Fruit fly (Drosophila melanogaster) whole organism, prepupa: ENCODE results near the gene Jon65Ai.

Experiments used
- Blimp-1 ChIP-seq: fragments of 200-800 bp; sonication (Bioruptor generic); optimal IDR thresholded peaks from 3 replicates; lab custom pipeline; 2017; ENCODE audit warnings: missing biosample characterization, missing genetic modification characterization, mild to moderate bottlenecking, moderate library complexity, missing genetic modification reagents
- CG10631 ChIP-seq: fragments of 200-800 bp; sonication (Bioruptor generic); optimal IDR thresholded peaks from 2 replicates; lab custom pipeline; 2016; ENCODE audit warnings: missing biosample characterization, missing genetic modification characterization
- CG10669 ChIP-seq: fragments of 200-800 bp; sonication (Bioruptor generic); optimal IDR thresholded peaks from 3 replicates; lab custom pipeline; 2018; ENCODE audit warnings: missing biosample characterization, mild to moderate bottlenecking, missing genetic modification characterization, moderate library complexity
- CG11294 ChIP-seq: fragments of 200-800 bp; sonication (Bioruptor generic); IDR thresholded peaks from 2 replicates; pipeline ENCODE4 v1.3.6; 2022; ENCODE audit warnings: missing biosample characterization, missing genetic modification characterization
- CG1621 ChIP-seq: fragments of 200-800 bp; sonication (Bioruptor generic); optimal IDR thresholded peaks from 3 replicates; lab custom pipeline; 2018; ENCODE audit warnings: missing biosample characterization, mild to moderate bottlenecking, missing genetic modification characterization
- CG16779 ChIP-seq: fragments of 200-800 bp; sonication (Bioruptor generic); optimal IDR thresholded peaks from 3 replicates; lab custom pipeline; 2017; ENCODE audit warnings: missing biosample characterization, mild to moderate bottlenecking, missing genetic modification characterization
- CG3032 ChIP-seq: fragments of 200-800 bp; optimal IDR thresholded peaks from 2 replicates; lab custom pipeline; 2019; ENCODE audit warnings: missing biosample characterization, mild to moderate bottlenecking, missing genetic modification characterization, moderate library complexity
- CG31627 ChIP-seq: fragments of 200-800 bp; sonication (Bioruptor generic); optimal IDR thresholded peaks from 3 replicates; lab custom pipeline; 2016; ENCODE audit warnings: missing biosample characterization, missing genetic modification characterization
- CG32006 ChIP-seq: fragments of 200-800 bp; sonication (Bioruptor generic); optimal IDR thresholded peaks from 3 replicates; lab custom pipeline; 2017; ENCODE audit warnings: missing biosample characterization, mild to moderate bottlenecking, missing genetic modification characterization
- CG34406 ChIP-seq: fragments of 200-800 bp; sonication (Bioruptor generic); optimal IDR thresholded peaks from 3 replicates; lab custom pipeline; 2016; ENCODE audit warnings: missing biosample characterization, missing genetic modification characterization
- CG3919 ChIP-seq: fragments of 200-800 bp; sonication (Bioruptor generic); optimal IDR thresholded peaks from 3 replicates; lab custom pipeline; 2016; ENCODE audit warnings: missing biosample characterization, missing genetic modification characterization
- CG6792 ChIP-seq: fragments of 200-800 bp; sonication (Bioruptor generic); optimal IDR thresholded peaks from 3 replicates; lab custom pipeline; 2016; ENCODE audit warnings: missing biosample characterization, missing genetic modification characterization
- CG6808 ChIP-seq: fragments of 200-800 bp; sonication (Bioruptor generic); optimal IDR thresholded peaks from 3 replicates; lab custom pipeline; 2017; ENCODE audit warnings: missing biosample characterization, missing genetic modification characterization, mild to moderate bottlenecking, moderate library complexity, missing genetic modification reagents
- CG8319 ChIP-seq: fragments of 200-800 bp; sonication (Bioruptor generic); optimal IDR thresholded peaks from 3 replicates; lab custom pipeline; 2016; ENCODE audit warnings: missing biosample characterization, missing genetic modification characterization
- CG8632 ChIP-seq: fragments of 200-800 bp; sonication (Bioruptor generic); optimal IDR thresholded peaks from 3 replicates; lab custom pipeline; 2016; ENCODE audit warnings: missing biosample characterization, missing genetic modification characterization
- CG9139 ChIP-seq: fragments of 200-800 bp; sonication (Bioruptor generic); optimal IDR thresholded peaks from 3 replicates; lab custom pipeline; 2017; ENCODE audit warnings: missing biosample characterization, mild to moderate bottlenecking, missing genetic modification characterization
- Eip78C ChIP-seq: fragments of 200-800 bp; sonication (Bioruptor generic); peaks from one replicate; lab custom pipeline; 2016; ENCODE audit warnings: missing biosample characterization, missing genetic modification characterization
- Ets21C ChIP-seq: fragments of 200-800 bp; sonication (Bioruptor generic); optimal IDR thresholded peaks from 3 replicates; lab custom pipeline; 2016; ENCODE audit warnings: missing biosample characterization, missing genetic modification characterization
- Ets96B ChIP-seq: fragments of 200-800 bp; optimal IDR thresholded peaks from 2 replicates; lab custom pipeline; 2019; ENCODE audit warnings: missing biosample characterization, mild to moderate bottlenecking, missing genetic modification characterization, moderate library complexity
- Hr38 ChIP-seq: sonication (Bioruptor generic); optimal IDR thresholded peaks from 2 replicates; lab custom pipeline; 2016; ENCODE audit warnings: missing biosample characterization, missing genetic modification characterization
- Hr39 ChIP-seq: fragments of 200-800 bp; sonication (Bioruptor generic); optimal IDR thresholded peaks from 2 replicates; lab custom pipeline; 2016; ENCODE audit warnings: missing biosample characterization, missing genetic modification characterization
- Hr4 ChIP-seq: fragments of 200-800 bp; sonication (Bioruptor generic); optimal IDR thresholded peaks from 3 replicates; lab custom pipeline; 2016; ENCODE audit warnings: missing biosample characterization, missing genetic modification characterization
- Lpt ChIP-seq: fragments of 200-800 bp; sonication (Bioruptor generic); optimal IDR thresholded peaks from 3 replicates; lab custom pipeline; 2016; ENCODE audit warnings: missing biosample characterization, missing genetic modification characterization
- Met ChIP-seq: fragments of 200-800 bp; sonication (Bioruptor generic); optimal IDR thresholded peaks from 3 replicates; lab custom pipeline; 2016; ENCODE audit warnings: missing biosample characterization, missing genetic modification characterization
- OdsH ChIP-seq: fragments of 200-800 bp; sonication (Bioruptor generic); optimal IDR thresholded peaks from 3 replicates; lab custom pipeline; 2016; ENCODE audit warnings: missing biosample characterization, missing genetic modification characterization
- Smox ChIP-seq: fragments of 200-800 bp; sonication (Bioruptor generic); optimal IDR thresholded peaks from 3 replicates; lab custom pipeline; 2016; ENCODE audit warnings: missing biosample characterization, missing genetic modification characterization
- Sox102F ChIP-seq: fragments of 200-800 bp; sonication (Bioruptor generic); optimal IDR thresholded peaks from 2 replicates; lab custom pipeline; 2016; ENCODE audit warnings: missing biosample characterization, mild to moderate bottlenecking, missing genetic modification characterization
- Sox14 ChIP-seq: fragments of 200-800 bp; sonication (Bioruptor generic); optimal IDR thresholded peaks from 3 replicates; lab custom pipeline; 2016; ENCODE audit warnings: missing biosample characterization, missing genetic modification characterization
- achi ChIP-seq: fragments of 200-800 bp; sonication (Bioruptor generic); optimal IDR thresholded peaks from 3 replicates; lab custom pipeline; 2016; ENCODE audit warnings: missing biosample characterization, missing genetic modification characterization
- acj6 ChIP-seq: fragments of 200-800 bp; sonication (Bioruptor generic); optimal IDR thresholded peaks from 3 replicates; lab custom pipeline; 2016; ENCODE audit warnings: missing biosample characterization, missing genetic modification characterization
- cyc ChIP-seq: fragments of 200-800 bp; sonication (Bioruptor generic); optimal IDR thresholded peaks from 3 replicates; lab custom pipeline; 2016; ENCODE audit warnings: missing biosample characterization, missing genetic modification characterization
- dac ChIP-seq: fragments of 200-800 bp; sonication (Bioruptor generic); optimal IDR thresholded peaks from 2 replicates; lab custom pipeline; 2017; ENCODE audit warnings: missing biosample characterization, mild to moderate bottlenecking, missing genetic modification characterization
- eg ChIP-seq: fragments of 200-800 bp; sonication (Bioruptor generic); IDR thresholded peaks from 3 replicates; pipeline ENCODE4 v1.3.6; 2022; ENCODE audit warnings: missing biosample characterization, missing genetic modification characterization
- esn ChIP-seq: fragments of 200-800 bp; sonication (Bioruptor generic); optimal IDR thresholded peaks from 2 replicates; lab custom pipeline; 2016; ENCODE audit warnings: missing biosample characterization, mild to moderate bottlenecking, missing genetic modification characterization, moderate library complexity
- fd59A ChIP-seq: fragments of 200-800 bp; sonication (Bioruptor generic); optimal IDR thresholded peaks from 2 replicates; lab custom pipeline; 2017; ENCODE audit warnings: missing biosample characterization, mild to moderate bottlenecking, missing genetic modification characterization, missing genetic modification reagents
- fkh ChIP-seq: fragments of 200-800 bp; sonication (Bioruptor generic); optimal IDR thresholded peaks from 3 replicates; lab custom pipeline; 2017; ENCODE audit warnings: missing biosample characterization, mild to moderate bottlenecking, missing genetic modification characterization, moderate library complexity
- lz ChIP-seq: fragments of 200-800 bp; sonication (Bioruptor generic); optimal IDR thresholded peaks from 3 replicates; lab custom pipeline; 2016; ENCODE audit warnings: missing biosample characterization, missing genetic modification characterization
- pdm3 ChIP-seq: fragments of 200-800 bp; sonication (Bioruptor generic); optimal IDR thresholded peaks from 3 replicates; lab custom pipeline; 2016; ENCODE audit warnings: missing biosample characterization, missing genetic modification characterization
- salr ChIP-seq, 2 experiments: fragments of 200-800 bp; sonication (Bioruptor generic); optimal IDR thresholded peaks; 3 replicates each; lab custom pipeline; 2016 to 2018; ENCODE audit warnings: missing biosample characterization in 2 of 2, missing genetic modification characterization in 2 of 2, mild to moderate bottlenecking in 1 of 2
- ss ChIP-seq, 2 experiments: fragments of 200-800 bp; sonication (Bioruptor generic); optimal IDR thresholded peaks; 2 replicates in 1 of 2; 3 replicates in 1 of 2; lab custom pipeline; 2017 to 2018; ENCODE audit warnings: mild to moderate bottlenecking in 2 of 2, missing biosample characterization in 2 of 2, missing genetic modification characterization in 2 of 2, moderate library complexity in 1 of 2
- svp ChIP-seq: fragments of 200-800 bp; sonication (Bioruptor generic); peaks from one replicate; lab custom pipeline; 2016; ENCODE audit warnings: missing biosample characterization, missing genetic modification characterization
- vri ChIP-seq: fragments of 200-800 bp; sonication (Bioruptor generic); optimal IDR thresholded peaks from 3 replicates; lab custom pipeline; 2016; ENCODE audit warnings: missing biosample characterization, mild to moderate bottlenecking, missing genetic modification characterization

Gene Jon65Ai

dm6 chr3L:6084446-6084845, 30.2 kb upstream of the Jon65Ai start (continued):
- peak; percentile 14 for TF ChIP-seq CG3919
- peak; percentile 72 for TF ChIP-seq CG32006 (GFP tag; lab: Kevin White, UChicago)
- TF ChIP-seq Sox102F (GFP tag; lab: Kevin White, UChicago): no peak
- peak; percentile 46 for TF ChIP-seq pdm3 (GFP tag; lab: Kevin White, UChicago)
- peak; percentile 46 for TF ChIP-seq acj6

dm6 chr3L:6082561-6082960, 28.3 kb upstream of the Jon65Ai start, which contains the start of gene CG13293:
Gene CG13293 (plus strand): TSS chr3L:6082883.
- TF ChIP-seq Hr4: no peak
- TF ChIP-seq achi (GFP tag; lab: Kevin White, UChicago): peak; percentile 88

- TF ChIP-seq CG10631 (GFP tag; lab: Kevin White, UChicago): no peak
- TF ChIP-seq Hr38 (GFP tag; lab: Kevin White, UChicago): no peak
- peak; percentile 19 for TF ChIP-seq Eip78C (GFP tag; lab: Kevin White, UChicago)
- TF ChIP-seq Lpt (GFP tag; lab: Kevin White, UChicago): no peak
- peak; percentile 10 for TF ChIP-seq svp (GFP tag; lab: Kevin White, UChicago)
- TF ChIP-seq Met (GFP tag; lab: Kevin White, UChicago): no peak
- TF ChIP-seq fkh (GFP tag; lab: Kevin White, UChicago): no peak
- no peak for TF ChIP-seq eg
- TF ChIP-seq ss (GFP tag; optimal IDR thresholded peaks at IDR 0.05; lab: Kevin White, UChicago): no peak
- TF ChIP-seq OdsH (GFP tag; lab: Kevin White, UChicago): no peak
Observed at dm6 chr3L:6076429-6076828, 22.2 kb upstream of the Jon65Ai start, which contains the start of gene ssp6. Gene ssp6 (plus strand): TSS chr3L:6076722.

dm6 chr3L:6074975-6075692, 20.9 kb upstream of the Jon65Ai start, which contains the start of the genes CG13295 and CG6610:
Gene CG13295 (minus strand): TSS chr3L:6075245.
Gene CG6610 (plus strand): TSS chr3L:6075536.
- TF ChIP-seq CG6808 (peak; percentile 23), CG6792 (GFP tag; lab: Kevin White, UChicago) (peak; percentile 6), CG31627 (peak; percentile 69), svp (GFP tag; lab: Kevin White, UChicago) (no peak), fkh (GFP tag; lab: Kevin White, UChicago) (peak; percentile 84), CG34406 (GFP tag; lab: Kevin White, UChicago) (no peak), salr (GFP tag; optimal IDR thresholded peaks at IDR 0.05; lab: Kevin White, UChicago) (peak in 1 of 2 experiments; percentile 3), Ets21C (peak; percentile 59), Sox14 (GFP tag; lab: Kevin White, UChicago) (peak; percentile 77), CG10631 (GFP tag; lab: Kevin White, UChicago) (peak; percentile 57), vri (GFP tag; lab: Kevin White, UChicago) (peak; percentile 44), fd59A (GFP tag; lab: Kevin White, UChicago) (peak; percentile 22), CG11294 (GFP tag; lab: Robert Waterston, UW) (no peak), pdm3 (GFP tag; lab: Kevin White, UChicago) (no peak), CG10669 (GFP tag; lab: Kevin White, UChicago) (no peak), cyc (GFP tag; lab: Kevin White, UChicago) (peak; percentile 46), CG9139 (peak; percentile 15), Ets96B (tag; lab: Kevin White, UChicago) (peak; percentile 45), achi (GFP tag; lab: Kevin White, UChicago) (peak; percentile 44), Smox (peak; percentile 48), Blimp-1 (GFP tag; lab: Kevin White, UChicago) (no peak), CG3032 (peak; percentile 71), ss (GFP tag; optimal IDR thresholded peaks at IDR 0.05; lab: Kevin White, UChicago) (peak in 1 of 2 experiments; percentile 44), CG1621 (tag; lab: Kevin White, UChicago) (no peak), Met (GFP tag; lab: Kevin White, UChicago) (peak; percentile 47), lz (peak; percentile 53), CG16779 (tag; lab: Kevin White, UChicago) (no peak), Sox102F (GFP tag; lab: Kevin White, UChicago) (peak; percentile 9), CG8632 (GFP tag; lab: Kevin White, UChicago) (no peak), acj6 (peak; percentile 26), dac (GFP tag; lab: Kevin White, UChicago) (no peak), Hr39 (GFP tag; lab: Kevin White, UChicago) (peak; percentile 60), CG8319 (no peak), Hr38 (GFP tag; lab: Kevin White, UChicago) (no peak), CG3919 (no peak), eg (peak; percentile 45; the same call in 2 of the 3 replicates), Hr4 (peak; percentile 52), Eip78C (GFP tag; lab: Kevin White, UChicago) (peak; percentile 88), esn (GFP tag; lab: Kevin White, UChicago) (peak; percentile 60)
